Worm (Caenorhabditis elegans): Measurements from ENCODE around the gene dyf-13.

dyf-13 gene

DNA sequence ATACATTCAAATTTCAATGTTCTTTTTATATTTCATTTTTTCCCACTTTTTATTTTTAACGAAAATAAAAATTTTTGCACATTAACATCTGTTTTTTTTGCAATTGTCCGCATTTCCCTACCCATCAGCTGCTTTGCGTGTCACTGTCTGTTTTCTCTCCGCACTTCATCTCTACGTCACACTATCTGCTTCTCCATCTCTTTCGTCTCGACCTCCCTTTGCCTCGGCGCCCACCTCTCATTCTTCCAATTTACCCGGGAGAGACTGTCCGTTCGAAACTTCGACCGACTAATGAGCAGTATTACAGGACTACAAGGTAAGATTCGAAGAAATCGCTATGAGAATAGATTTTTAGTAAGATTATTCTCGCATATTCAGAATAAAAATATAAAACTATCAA is 15.8 kb downstream of the dyf-13 start, which contains the start of gene C27H5.2:
TSS of gene C27H5.2 (plus strand) at position 190 of the 400 bp plus-strand sequence.
- TF ChIP-seq lsy-2 (tag; optimal IDR thresholded peaks at IDR 0.05) (peak in 1 of 2 experiments; percentile 18), unc-62 (GFP tag; optimal IDR thresholded peaks at IDR 0.05) (no peak), R02D3.7 (tag; optimal IDR thresholded peaks at IDR 0.05) (no peak), fos-1 (tag; optimal IDR thresholded peaks at IDR 0.05) (peak; percentile 48), nhr-129 (tag; optimal IDR thresholded peaks at IDR 0.05) (peak; percentile 21), ama-1 (optimal IDR thresholded peaks at IDR 0.05) (peak; percentile 21)

DNA sequence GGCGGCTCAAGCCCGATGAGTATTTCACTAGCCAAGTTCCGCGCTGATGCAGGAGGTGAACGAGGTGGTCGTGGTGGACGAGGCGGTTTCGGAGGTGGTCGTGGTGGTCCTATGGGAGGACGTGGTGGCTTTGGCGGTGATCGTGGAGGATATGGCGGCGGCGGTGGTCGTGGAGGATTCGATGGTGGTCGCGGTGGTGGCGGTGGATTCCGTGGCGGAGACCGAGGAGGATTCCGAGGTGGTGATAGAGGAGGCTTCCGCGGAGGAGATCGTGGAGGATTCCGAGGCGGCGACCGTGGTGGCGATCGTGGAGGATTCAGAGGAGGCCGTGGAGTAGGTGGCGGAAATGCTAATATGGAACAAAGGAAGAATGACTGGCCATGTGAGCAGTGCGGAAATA is 16.4 kb downstream of the dyf-13 start:
- TF ChIP-seq lin-13 (GFP tag; optimal IDR thresholded peaks at IDR 0.05) (no peak), sma-9 (GFP tag; optimal IDR thresholded peaks at IDR 0.05) (no peak), sma-9 (tag; optimal IDR thresholded peaks at IDR 0.05) (no peak), unc-39 (tag; optimal IDR thresholded peaks at IDR 0.05) (no peak), ztf-11 (tag; optimal IDR thresholded peaks at IDR 0.05) (no peak), ZK546.5 (tag; optimal IDR thresholded peaks at IDR 0.05) (no peak), aly-2 (tag; optimal IDR thresholded peaks at IDR 0.05) (no peak), mab-5 (tag; optimal IDR thresholded peaks at IDR 0.05) (no peak), nhr-12 (tag; optimal IDR thresholded peaks at IDR 0.05) (no peak), gmeb-1 (tag; optimal IDR thresholded peaks at IDR 0.05) (no peak), alr-1 (tag; optimal IDR thresholded peaks at IDR 0.05) (no peak), ztf-1 (GFP tag; conservative IDR thresholded peaks at IDR 0.05) (no peak), blmp-1 (tag; optimal IDR thresholded peaks at IDR 0.05; ENCODE audit: insufficient read depth) (no peak), unc-62 (GFP tag; optimal IDR thresholded peaks at IDR 0.05) (no peak), lsy-2 (tag; optimal IDR thresholded peaks at IDR 0.05) (no peak), Y55F3AM.14 (GFP tag; optimal IDR thresholded peaks at IDR 0.05) (no peak)

DNA sequence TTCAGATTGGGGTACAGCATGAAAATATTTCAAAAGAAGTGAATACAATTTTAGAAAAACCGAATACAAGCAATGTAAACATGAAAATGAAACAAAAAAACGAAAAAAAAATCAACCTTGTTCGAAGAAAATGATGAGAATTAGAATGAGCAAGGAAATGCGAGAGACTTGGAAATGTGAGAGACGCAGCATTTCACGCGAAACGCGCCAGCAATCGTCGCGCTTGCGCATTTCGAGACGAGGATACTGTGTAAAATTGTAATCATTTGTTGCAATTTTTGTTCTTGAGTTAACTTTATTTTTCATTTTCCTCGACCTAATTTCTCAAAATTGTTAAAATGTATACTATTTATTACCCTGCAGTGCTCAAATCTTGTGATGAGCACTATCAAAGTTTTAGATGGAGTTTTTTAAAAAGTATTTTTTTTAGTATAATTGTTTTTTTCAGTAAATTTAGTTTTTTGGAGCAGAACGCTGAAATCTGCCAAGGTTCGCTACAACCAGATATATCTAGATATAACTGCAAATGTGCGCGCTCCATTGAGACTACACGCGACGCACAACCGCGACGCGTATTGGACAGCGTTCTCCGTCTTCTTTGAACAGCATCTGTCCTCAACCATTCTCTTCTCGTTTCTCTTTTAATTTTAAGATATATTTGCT is 19.1 kb downstream of the dyf-13 start, which contains the start of gene fust-1:
TSS of gene fust-1 (plus strand) at position 613 of the 663 bp plus-strand sequence.
- TF ChIP-seq ztf-1 (GFP tag; conservative IDR thresholded peaks at IDR 0.05) (no peak), unc-39 (tag; optimal IDR thresholded peaks at IDR 0.05) (no peak), nhr-11 (tag; optimal IDR thresholded peaks at IDR 0.05) (no peak), fos-1 (tag; optimal IDR thresholded peaks at IDR 0.05) (peak; percentile 91), ZK546.5 (tag; optimal IDR thresholded peaks at IDR 0.05) (peak; percentile 71), nhr-77 (tag; optimal IDR thresholded peaks at IDR 0.05) (peak; percentile 82), nhr-25 (tag; optimal IDR thresholded peaks at IDR 0.05) (peak; percentile 97), unc-55 (GFP tag; optimal IDR thresholded peaks at IDR 0.05) (peak; percentile 96), nhr-21 (tag; optimal IDR thresholded peaks at IDR 0.05) (peak; percentile 94), elt-1 (tag; optimal IDR thresholded peaks at IDR 0.05) (peak; percentile 61), mab-5 (tag; optimal IDR thresholded peaks at IDR 0.05) (peak; percentile 93), ztf-4 (tag; optimal IDR thresholded peaks at IDR 0.05) (peak; percentile 92), lin-13 (GFP tag; optimal IDR thresholded peaks at IDR 0.05) (peak; percentile 92), mbf-1 (tag; optimal IDR thresholded peaks at IDR 0.05) (no peak), peb-1 (tag; optimal IDR thresholded peaks at IDR 0.05) (no peak), nhr-237 (tag; optimal IDR thresholded peaks at IDR 0.05) (peak; percentile 72), sem-4 (tag; optimal IDR thresholded peaks at IDR 0.05) (peak; percentile 91), lin-39 (tag; optimal IDR thresholded peaks at IDR 0.05) (no peak), nhr-23 (tag; optimal IDR thresholded peaks at IDR 0.05) (no peak), ceh-82 (tag; optimal IDR thresholded peaks at IDR 0.05) (peak; percentile 69), aly-2 (tag; optimal IDR thresholded peaks at IDR 0.05) (no peak), sma-3 (GFP tag; optimal IDR thresholded peaks at IDR 0.05) (peak; percentile 96), nhr-129 (tag; optimal IDR thresholded peaks at IDR 0.05) (peak; percentile 92), R02D3.7 (tag; optimal IDR thresholded peaks at IDR 0.05) (peak; percentile 74), nhr-6 (tag; optimal IDR thresholded peaks at IDR 0.05) (peak; percentile 94), C34F6.9 (tag; optimal IDR thresholded peaks at IDR 0.05) (peak; percentile 99), zag-1 (tag; optimal IDR thresholded peaks at IDR 0.05) (peak; percentile 80), dmd-4 (tag; optimal IDR thresholded peaks at IDR 0.05) (peak; percentile 67), ama-1 (optimal IDR thresholded peaks at IDR 0.05) (peak; percentile 79), blmp-1 (tag; optimal IDR thresholded peaks at IDR 0.05; ENCODE audit: insufficient read depth) (peak; percentile 56), mdl-1 (tag; optimal IDR thresholded peaks at IDR 0.05) (peak in 1 of 2 experiments; percentile 72), ceh-16 (tag; optimal IDR thresholded peaks at IDR 0.05) (peak; percentile 87), alr-1 (tag; optimal IDR thresholded peaks at IDR 0.05) (no peak), lin-11 (tag; optimal IDR thresholded peaks at IDR 0.05) (peak; percentile 94), F13H6.1 (tag; optimal IDR thresholded peaks at IDR 0.05) (peak; percentile 97), snpc-4 (tag; optimal IDR thresholded peaks at IDR 0.05) (peak; percentile 80), nhr-12 (tag; optimal IDR thresholded peaks at IDR 0.05) (no peak), Y55F3AM.14 (GFP tag; optimal IDR thresholded peaks at IDR 0.05) (peak; percentile 61), gmeb-1 (tag; optimal IDR thresholded peaks at IDR 0.05) (peak; percentile 93), skn-1 (tag; optimal IDR thresholded peaks at IDR 0.05) (peak; percentile 91), lsy-2 (tag; optimal IDR thresholded peaks at IDR 0.05) (peak; percentile 95 to 98), unc-62 (GFP tag; optimal IDR thresholded peaks at IDR 0.05) (peak; percentile 74), ztf-11 (tag; optimal IDR thresholded peaks at IDR 0.05) (no peak), sma-9 (GFP tag; optimal IDR thresholded peaks at IDR 0.05) (peak; percentile 98), sma-9 (tag; optimal IDR thresholded peaks at IDR 0.05) (no peak), egl-27 (tag; optimal IDR thresholded peaks at IDR 0.05) (peak; percentile 94)

Data from whole organism, L2 larva.